Fruit fly (Drosophila melanogaster): ENCODE data around the gene inaF-C.

The inaF-C gene

dm6 chrX:11714529-11715262 lies 16.9 kb downstream of the inaF-C start (continued):
- TF ChIP-seq Dref (GFP tag; IDR thresholded peaks at IDR 0.05) (peak; percentile 21; the same call in 1 of the 2 replicates), ro (GFP tag; IDR thresholded peaks at IDR 0.05) (no peak), vvl (GFP tag; IDR thresholded peaks at IDR 0.05) (peak; percentile 62), CG11560 (tag; IDR thresholded peaks at IDR 0.05) (peak; percentile 47; the same call in 2 of the 3 replicates), so (GFP tag; IDR thresholded peaks at IDR 0.05) (0 out of 3 replicates have a peak, but pooled peaks have one; percentile 69), CG2199 (GFP tag; IDR thresholded peaks at IDR 0.05) (no peak), CG17359 (tag; optimal IDR thresholded peaks at IDR 0.05) (peak; percentile 67), BEAF-32 (GFP tag; optimal IDR thresholded peaks at IDR 0.05) (peak; percentile 61), CG6854 (GFP tag; optimal IDR thresholded peaks at IDR 0.05) (no peak), CG12659 (GFP tag; optimal IDR thresholded peaks at IDR 0.05) (peak; percentile 75), GATAe (GFP tag; conservative IDR thresholded peaks at IDR 0.05) (no peak), CG12744 (GFP tag; optimal IDR thresholded peaks at IDR 0.05) (no peak), Max (GFP tag; optimal IDR thresholded peaks at IDR 0.05) (no peak), CG31224 (GFP tag; IDR thresholded peaks at IDR 0.05) (peak; percentile 62), CG31441 (GFP tag; IDR thresholded peaks at IDR 0.05) (peak; percentile 63; the same call in 1 of the 2 replicates), CG7745 (tag; optimal IDR thresholded peaks at IDR 0.05) (peak; percentile 1), CG4424 (GFP tag; optimal IDR thresholded peaks at IDR 0.05) (no peak), Abd-B (GFP tag; optimal IDR thresholded peaks at IDR 0.05) (peak; percentile 60), sna (GFP tag; IDR thresholded peaks at IDR 0.05; ENCODE audit: partially characterized antibody) (no peak), Myb (GFP tag; optimal IDR thresholded peaks at IDR 0.05) (peak; percentile 64), CG10979 (tag; optimal IDR thresholded peaks at IDR 0.05) (peak; percentile 32), Rfx (GFP tag; IDR thresholded peaks at IDR 0.05) (peak; percentile 84), Mes4 (GFP tag; optimal IDR thresholded peaks at IDR 0.05) (peak; percentile 69), CG33213 (GFP tag; optimal IDR thresholded peaks at IDR 0.05) (peak; percentile 11), CG6689 (GFP tag; IDR thresholded peaks at IDR 0.05) (peak; percentile 61), CG7556 (GFP tag; optimal IDR thresholded peaks at IDR 0.05) (peak; percentile 66), exex (tag; optimal IDR thresholded peaks at IDR 0.05) (no peak), CG3838 (GFP tag; optimal IDR thresholded peaks at IDR 0.05) (peak; percentile 54), CG15011 (GFP tag; optimal IDR thresholded peaks at IDR 0.05) (peak; percentile 38), CG10565 (GFP tag; optimal IDR thresholded peaks at IDR 0.05) (no peak), CG32772 (GFP tag; IDR thresholded peaks at IDR 0.05) (peak; percentile 53), Bteb2 (GFP tag; optimal IDR thresholded peaks at IDR 0.05) (no peak), CG14050 (GFP tag; IDR thresholded peaks at IDR 0.05) (peak; percentile 38; the same call in 1 of the 3 replicates), caup (GFP tag; optimal IDR thresholded peaks at IDR 0.05; ENCODE audit: severe bottlenecking) (peak; percentile 63), Asciz (GFP tag; optimal IDR thresholded peaks at IDR 0.05) (no peak), E2f1 (GFP tag; IDR thresholded peaks at IDR 0.05) (peak; percentile 41), her (GFP tag; optimal IDR thresholded peaks at IDR 0.05) (peak; percentile 55), CG8924 (tag; optimal IDR thresholded peaks at IDR 0.05) (peak; percentile 73), lbe (GFP tag; optimal IDR thresholded peaks at IDR 0.05) (peak; percentile 27), CG3281 (GFP tag; optimal IDR thresholded peaks at IDR 0.05) (peak; percentile 35), row (GFP tag; IDR thresholded peaks at IDR 0.05) (peak; percentile 82), gt (GFP tag; IDR thresholded peaks at IDR 0.05) (0 out of 2 replicates have a peak, but pooled peaks have one; percentile 18), ato (GFP tag; IDR thresholded peaks at IDR 0.05; ENCODE audit: partially characterized antibody) (peak; percentile 31; the same call in 1 of the 2 replicates), CG18619 (GFP tag; optimal IDR thresholded peaks at IDR 0.05) (peak; percentile 71), CG8944 (GFP tag; optimal IDR thresholded peaks at IDR 0.05) (peak; percentile 64), bowl (GFP tag; IDR thresholded peaks at IDR 0.05) (peak; percentile 34; the same call in 1 of the 2 replicates), sim (GFP tag; IDR thresholded peaks at IDR 0.05) (no peak), repo (GFP tag; optimal IDR thresholded peaks at IDR 0.05) (no peak), CG1603 (tag; optimal IDR thresholded peaks at IDR 0.05) (peak; percentile 66)
